Worm (Caenorhabditis elegans) whole organism, L4/young adult: ENCODE measurements around the gene cfim-2.
A peak's percentile ranks its signal among the peaks of the same experiment; 100 is the strongest.

Source experiments
- W03F9.2 ChIP-seq: fragments of 150-350 bp; optimal IDR thresholded peaks from 2 replicates; lab custom pipeline; 2014; ENCODE audit warnings: missing biosample characterization, missing genetic modification characterization
- dao-5 ChIP-seq: sonication (generic microtip); optimal IDR thresholded peaks from 2 replicates; lab custom pipeline; 2016; ENCODE audit warnings: missing genotype, missing genetic modification characterization, moderate library complexity, missing compliant biosample characterization
- him-1 ChIP-seq: sonication (generic microtip); optimal IDR thresholded peaks from 2 replicates; lab custom pipeline; 2016; ENCODE audit warnings: missing genotype, missing genetic modification reagents, missing genetic modification characterization, missing compliant biosample characterization

cfim-2 gene

DNA sequence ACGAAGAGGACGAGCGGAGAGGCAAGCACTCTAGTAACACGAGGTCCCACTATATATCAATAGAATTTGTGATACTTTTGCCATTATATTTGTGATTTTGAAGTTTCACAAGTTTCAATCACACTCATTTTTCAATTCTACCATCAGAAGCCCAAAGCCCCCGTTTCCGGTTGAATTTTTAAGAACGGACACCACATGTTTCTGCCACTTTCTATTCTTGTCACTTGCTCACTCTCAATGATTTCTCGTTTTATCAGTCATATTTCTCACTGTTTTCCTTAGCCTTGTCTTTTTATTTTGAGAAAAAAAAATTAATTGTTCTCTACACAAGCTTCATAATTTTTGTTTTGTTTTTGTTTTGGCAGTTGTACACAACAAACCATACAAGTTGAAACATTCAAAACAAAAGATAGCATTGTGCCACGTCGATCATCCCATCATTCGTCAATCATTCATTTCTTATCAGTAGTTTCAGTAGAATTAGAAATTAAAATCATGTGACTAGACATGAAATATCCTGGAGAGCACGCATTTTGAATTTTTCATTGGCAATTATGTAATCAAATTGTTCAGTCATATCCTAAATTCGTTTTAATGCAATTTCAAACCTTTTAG, 25.9 kb downstream of the cfim-2 start:
- no peak for TF ChIP-seq dao-5 (tag; lab: Kevin White, UChicago)
- no peak for TF ChIP-seq him-1 (tag; lab: Kevin White, UChicago)
- no peak for TF ChIP-seq W03F9.2 (tag; lab: Kevin White, UChicago)

DNA sequence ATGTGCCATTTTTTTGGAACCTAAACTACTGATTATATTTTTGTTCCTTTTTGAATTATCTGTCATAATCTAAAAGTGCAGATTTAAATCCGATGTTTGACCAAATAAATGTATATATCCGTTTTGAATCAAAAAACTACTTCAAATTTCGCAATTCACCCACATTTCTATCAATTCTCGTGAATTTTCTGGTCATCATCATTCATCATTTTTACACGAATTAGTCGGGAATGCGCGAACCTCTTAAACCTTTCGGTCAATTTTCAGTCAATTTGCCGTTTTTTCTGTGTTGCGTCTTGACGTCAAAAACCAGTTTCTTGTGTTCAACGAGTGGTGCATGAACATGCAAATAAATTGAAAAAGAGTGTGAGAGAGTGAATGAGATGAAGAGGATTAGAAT, 28.0 kb downstream of the cfim-2 start:
- no peak for TF ChIP-seq dao-5 (tag; lab: Kevin White, UChicago)
- no peak for TF ChIP-seq W03F9.2 (tag; lab: Kevin White, UChicago)
- no peak for TF ChIP-seq him-1 (tag; lab: Kevin White, UChicago)

- TF ChIP-seq him-1 (tag; lab: Kevin White, UChicago) = no peak
- TF ChIP-seq W03F9.2 (tag; lab: Kevin White, UChicago) = no peak
- no peak for TF ChIP-seq dao-5 (tag; lab: Kevin White, UChicago)
Measured at ce11 chrIV:8956189-8956588, 30.1 kb downstream of the cfim-2 start, which contains the start of gene tpra-1. Gene tpra-1, plus strand, starts transcription at chrIV:8956489.

DNA sequence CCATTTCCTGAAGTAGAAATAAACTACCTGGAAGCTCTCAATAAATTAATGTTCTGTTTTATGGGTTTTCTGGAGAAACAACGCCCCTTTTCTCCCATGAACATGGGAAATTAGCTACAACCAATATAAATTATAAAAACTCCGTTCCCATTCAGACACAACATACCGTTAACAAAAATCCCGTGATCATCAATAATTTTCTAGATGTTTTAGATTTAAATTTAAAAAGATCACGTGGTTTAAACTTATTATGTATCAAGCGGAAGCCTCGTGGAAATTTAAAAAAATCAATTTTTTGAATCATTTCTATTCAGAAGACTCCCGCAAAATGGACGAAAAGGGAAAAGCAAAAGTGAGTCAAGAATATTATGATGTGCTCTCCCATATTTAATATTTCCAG, 39.8 kb downstream of the cfim-2 start, which contains the start of gene C53B4.2:
Gene C53B4.2 (plus strand): TSS at position 301 of the 400 bp plus-strand sequence.
- TF ChIP-seq him-1 (tag; lab: Kevin White, UChicago) (no peak), dao-5 (tag; lab: Kevin White, UChicago) (no peak), W03F9.2 (tag; lab: Kevin White, UChicago) (no peak)

DNA sequence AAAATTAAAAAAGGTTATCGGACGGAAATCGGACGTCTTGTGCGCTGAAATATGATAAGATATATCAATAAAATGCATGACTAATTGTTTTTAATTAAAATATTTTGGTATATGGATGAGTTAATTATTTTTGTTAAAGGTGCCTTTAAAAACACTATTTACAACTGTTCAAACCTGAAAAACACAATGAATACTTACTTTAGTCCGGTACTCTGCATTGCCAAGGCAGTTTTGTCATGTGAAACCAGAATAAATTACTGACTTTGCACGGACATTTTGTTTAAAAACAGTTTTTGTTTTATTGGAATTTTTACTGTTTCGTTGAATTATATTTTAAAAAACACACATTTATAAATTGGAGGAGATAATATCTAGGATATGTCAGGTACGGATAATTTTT, 41.9 kb downstream of the cfim-2 start, which contains the start of gene suex-2:
Gene suex-2 (plus strand): TSS at position 301 of the 400 bp plus-strand sequence.
- TF ChIP-seq W03F9.2 (tag; lab: Kevin White, UChicago) (no peak), him-1 (tag; lab: Kevin White, UChicago) (no peak), dao-5 (tag; lab: Kevin White, UChicago) (no peak)

ce11 chrIV:8973249-8973958, 47.3 kb downstream of the cfim-2 start, which contains the start of gene C53B4.3:
Gene C53B4.3, minus strand, starts transcription at chrIV:8973712.
- TF ChIP-seq W03F9.2 (tag; lab: Kevin White, UChicago) (peak; percentile 18), him-1 (tag; lab: Kevin White, UChicago) (peak; percentile 73), dao-5 (tag; lab: Kevin White, UChicago) (no peak)

DNA sequence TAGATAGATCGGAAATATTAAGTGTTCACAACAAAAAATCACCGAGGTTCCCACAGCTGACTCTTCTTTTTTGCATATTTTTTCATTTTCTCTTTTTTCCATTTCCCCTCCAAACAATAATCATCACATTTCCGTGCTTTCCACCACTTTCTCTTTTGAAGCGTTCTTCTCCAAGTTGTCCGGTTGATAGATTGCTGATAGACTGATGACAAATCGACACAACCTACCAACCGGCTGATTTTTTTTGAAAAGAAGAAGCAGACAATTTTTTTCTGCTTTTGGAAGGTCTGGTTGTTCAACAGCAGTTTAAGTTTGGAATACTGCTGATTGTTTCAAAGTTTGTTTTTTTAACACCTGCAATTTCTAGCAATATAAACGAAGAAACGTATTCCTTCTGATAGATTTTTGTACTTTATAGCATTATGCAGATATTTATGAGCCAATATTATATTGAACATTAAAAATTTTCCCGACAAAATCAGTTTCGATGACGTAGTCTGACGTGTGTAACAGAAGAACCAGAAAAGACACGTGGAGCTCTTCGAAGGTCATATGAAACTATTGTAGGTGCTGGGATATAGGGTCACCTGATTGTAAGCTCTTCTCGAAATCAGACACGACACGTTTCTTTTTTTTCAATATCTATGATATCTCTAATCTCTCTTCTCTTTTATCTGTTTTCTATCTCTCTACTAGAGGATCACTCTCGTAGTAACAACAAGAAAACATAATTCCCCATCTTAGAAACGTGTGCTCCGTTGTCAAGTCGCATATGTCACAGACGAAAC, 48.6 kb downstream of the cfim-2 start:
- no peak for TF ChIP-seq W03F9.2 (tag; lab: Kevin White, UChicago)

DNA sequence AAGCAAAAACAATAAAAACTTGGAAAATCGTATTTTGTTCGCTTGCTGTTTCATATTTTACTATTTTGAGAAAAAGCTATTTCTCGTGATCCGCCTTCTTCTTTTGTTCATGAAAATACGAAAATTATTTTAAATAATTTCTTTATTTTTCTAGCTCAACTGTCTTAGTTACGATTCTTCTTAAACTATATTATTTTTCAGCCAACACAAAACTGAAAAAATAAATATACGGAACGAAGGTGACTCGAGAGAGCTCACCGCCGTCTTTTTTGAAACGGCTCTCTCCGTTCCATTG, 49.2 kb downstream of the cfim-2 start, which contains the start of gene pdzd-8:
Gene pdzd-8 (plus strand): TSS at position 196 of the 295 bp plus-strand sequence.
- no peak for TF ChIP-seq him-1 (tag; lab: Kevin White, UChicago)
- TF ChIP-seq dao-5 (tag; lab: Kevin White, UChicago) = no peak
- no peak for TF ChIP-seq W03F9.2 (tag; lab: Kevin White, UChicago)

- TF ChIP-seq W03F9.2 (tag; lab: Kevin White, UChicago) (no peak), him-1 (tag; lab: Kevin White, UChicago) (no peak), dao-5 (tag; lab: Kevin White, UChicago) (no peak)
Measured at ce11 chrIV:8978047-8978446, 51.9 kb downstream of the cfim-2 start.

ce11 chrIV:8979062-8979612, 53.0 kb downstream of the cfim-2 start:
- TF ChIP-seq dao-5 (tag; lab: Kevin White, UChicago) (no peak), W03F9.2 (tag; lab: Kevin White, UChicago) (no peak), him-1 (tag; lab: Kevin White, UChicago) (no peak)

DNA sequence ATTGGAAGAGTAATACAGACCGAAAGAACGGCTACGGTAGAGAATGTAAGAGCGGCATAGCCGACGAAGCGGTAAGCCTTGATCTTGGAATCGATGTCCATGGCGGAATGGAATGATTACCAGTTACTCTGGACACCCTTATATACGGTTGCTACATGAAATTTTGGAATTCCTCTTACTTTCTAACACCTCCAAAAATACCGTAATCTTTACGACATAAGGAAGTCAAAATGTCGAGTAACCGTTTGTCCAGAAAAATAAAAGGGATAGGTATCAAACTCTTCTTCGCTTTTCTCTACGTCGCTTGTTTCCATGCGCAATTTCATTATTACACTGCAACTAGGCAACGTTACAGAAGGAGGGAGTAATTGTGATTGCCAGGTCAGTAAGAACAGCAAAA, 53.6 kb downstream of the cfim-2 start, which contains the start of gene col-119:
Gene col-119 (minus strand): TSS at position 101 of the 400 bp plus-strand sequence.
- no peak for TF ChIP-seq W03F9.2 (tag; lab: Kevin White, UChicago)
- TF ChIP-seq dao-5 (tag; lab: Kevin White, UChicago) = no peak
- no peak for TF ChIP-seq him-1 (tag; lab: Kevin White, UChicago)
